2 worm cellular contexts compared by ENCODE assay signal in genomic region chrIV:8927093-8927492, ce11.
TF ChIP-seq lines count a peak whose summit lies in the region.

No protein-coding gene starts in this region.

TF ChIP-seq in whole organism, L4 larva, 104 proteins besides CTCF, POLR2A, EP300 and RAD21 (continued from another document):
- TF ChIP-seq tag-97 (GFP tag; IDR thresholded peaks at IDR 0.05; lab: Robert Waterston, UW) (no peak), rbr-2 (tag; optimal IDR thresholded peaks at IDR 0.05; lab: Kevin White, UChicago) (peak; percentile 82), ceh-44 (GFP tag; IDR thresholded peaks at IDR 0.05; lab: Robert Waterston, UW) (peak; percentile 94), lsy-2 (tag; optimal IDR thresholded peaks at IDR 0.05; lab: Kevin White, UChicago) (no peak), F44E2.7 (GFP tag; IDR thresholded peaks at IDR 0.05; lab: Robert Waterston, UW) (peak; percentile 95), F26F4.8 (GFP tag; conservative IDR thresholded peaks at IDR 0.05; lab: Robert Waterston, UW) (peak; percentile 96), set-16 (GFP tag; IDR thresholded peaks at IDR 0.05; lab: Robert Waterston, UW) (peak; percentile 80; the same call in 1 of the 2 replicates), pha-4 (GFP tag; IDR thresholded peaks at IDR 0.05; lab: Robert Waterston, UW) (peak; percentile 96), pha-4 (tag; optimal IDR thresholded peaks at IDR 0.05; lab: Kevin White, UChicago) (no peak), nhr-42 (GFP tag; IDR thresholded peaks at IDR 0.05; lab: Robert Waterston, UW) (peak; percentile 77; the same call in 1 of the 2 replicates), nhr-10 (tag; optimal IDR thresholded peaks at IDR 0.05; lab: Kevin White, UChicago) (no peak), jun-1 (tag; optimal IDR thresholded peaks at IDR 0.05; lab: Kevin White, UChicago) (peak; percentile 41), lim-7 (GFP tag; IDR thresholded peaks at IDR 0.05; lab: Robert Waterston, UW) (peak; percentile 98), daf-16 (GFP tag; optimal IDR thresholded peaks at IDR 0.05; lab: Kevin White, UChicago) (peak; percentile 85 to 93), daf-16 (tag; optimal IDR thresholded peaks at IDR 0.05; lab: Kevin White, UChicago) (peak; percentile 75), ceh-28 (tag; optimal IDR thresholded peaks at IDR 0.05; lab: Kevin White, UChicago) (peak; percentile 42), nhr-28 (tag; optimal IDR thresholded peaks at IDR 0.05; lab: Kevin White, UChicago) (peak; percentile 26), nhr-11 (tag; optimal IDR thresholded peaks at IDR 0.05; lab: Kevin White, UChicago) (peak; percentile 16), saeg-2 (GFP tag; IDR thresholded peaks at IDR 0.05; lab: Robert Waterston, UW) (peak; percentile 81), Y5F2A.4 (GFP tag; optimal IDR thresholded peaks at IDR 0.05; lab: Kevin White, UChicago) (peak; percentile 83), Y105C5A.15 (GFP tag; IDR thresholded peaks at IDR 0.05; lab: Robert Waterston, UW) (0 out of 2 replicates have a peak, but pooled peaks have one; percentile 41), snpc-4 (tag; optimal IDR thresholded peaks at IDR 0.05; lab: Kevin White, UChicago) (no peak), madf-5 (GFP tag; IDR thresholded peaks at IDR 0.05; lab: Robert Waterston, UW) (peak; percentile 76 to 82), zfp-2 (tag; optimal IDR thresholded peaks at IDR 0.05; lab: Kevin White, UChicago) (peak; percentile 64), aha-1 (tag; lab: Kevin White, UChicago) (peak; percentile 93), lin-29 (GFP tag; IDR thresholded peaks at IDR 0.05; lab: Robert Waterston, UW) (peak; percentile 73; the same call in 1 of the 2 replicates), lin-39 (tag; optimal IDR thresholded peaks at IDR 0.05; lab: Kevin White, UChicago) (no peak), vab-7 (GFP tag; IDR thresholded peaks at IDR 0.05; lab: Robert Waterston, UW) (peak; percentile 91; the same call in 1 of the 2 replicates), lin-15B (tag; optimal IDR thresholded peaks at IDR 0.05; lab: Kevin White, UChicago) (no peak), ceh-20 (GFP tag; IDR thresholded peaks at IDR 0.05; lab: Robert Waterston, UW) (peak; percentile 84), daf-8 (GFP tag; IDR thresholded peaks at IDR 0.05; lab: Robert Waterston, UW) (peak; percentile 89; the same call in 1 of the 2 replicates), fos-1 (tag; optimal IDR thresholded peaks at IDR 0.05; lab: Kevin White, UChicago) (no peak), snpc-1.2 (GFP tag; IDR thresholded peaks at IDR 0.05; lab: Robert Waterston, UW) (peak; percentile 88), nhr-237 (tag; optimal IDR thresholded peaks at IDR 0.05; lab: Kevin White, UChicago) (no peak), ztf-7 (tag; optimal IDR thresholded peaks at IDR 0.05; lab: Kevin White, UChicago) (peak; percentile 89), mep-1 (tag; optimal IDR thresholded peaks at IDR 0.05; lab: Kevin White, UChicago) (peak; percentile 87), nhr-102 (tag; optimal IDR thresholded peaks at IDR 0.05; lab: Kevin White, UChicago) (peak; percentile 87), T26A8.4 (GFP tag; IDR thresholded peaks at IDR 0.05; lab: Robert Waterston, UW) (peak; percentile 91), spr-1 (tag; optimal IDR thresholded peaks at IDR 0.05; lab: Kevin White, UChicago) (peak; percentile 80), dmd-9 (GFP tag; IDR thresholded peaks at IDR 0.05; lab: Robert Waterston, UW) (peak; percentile 66), fkh-10 (GFP tag; optimal IDR thresholded peaks at IDR 0.05; lab: Kevin White, UChicago) (no peak), attf-4 (tag; optimal IDR thresholded peaks at IDR 0.05; lab: Kevin White, UChicago) (no peak), dmd-6 (GFP tag; IDR thresholded peaks at IDR 0.05; lab: Robert Waterston, UW) (peak; percentile 69), hif-1 (tag; optimal IDR thresholded peaks at IDR 0.05; lab: Kevin White, UChicago) (peak; percentile 45 to 61), ZK546.5 (tag; optimal IDR thresholded peaks at IDR 0.05; lab: Kevin White, UChicago) (no peak), ces-1 (GFP tag; optimal IDR thresholded peaks at IDR 0.05; lab: Kevin White, UChicago) (no peak), php-3 (GFP tag; IDR thresholded peaks at IDR 0.05; lab: Robert Waterston, UW) (peak; percentile 88), nhr-111 (GFP tag; optimal IDR thresholded peaks at IDR 0.05; lab: Kevin White, UChicago) (peak; percentile 92), F10B5.3 (tag; optimal IDR thresholded peaks at IDR 0.05; lab: Kevin White, UChicago) (peak; percentile 56), daf-19 (GFP tag; conservative IDR thresholded peaks at IDR 0.05; lab: Robert Waterston, UW) (0 out of 2 replicates have a peak, but pooled peaks have one; percentile 9)

TF ChIP-seq in whole organism, late embryonic, 69 proteins besides CTCF, POLR2A, EP300 and RAD21 (continued from another document):
- TF ChIP-seq ets-4 (tag; optimal IDR thresholded peaks at IDR 0.05; lab: Kevin White, UChicago) (peak; percentile 78), syd-9 (tag; optimal IDR thresholded peaks at IDR 0.05; lab: Kevin White, UChicago) (peak; percentile 91), che-1 (tag; optimal IDR thresholded peaks at IDR 0.05; lab: Kevin White, UChicago) (peak; percentile 96), hlh-15 (tag; optimal IDR thresholded peaks at IDR 0.05; lab: Kevin White, UChicago) (peak; percentile 88), hlh-6 (tag; optimal IDR thresholded peaks at IDR 0.05; lab: Kevin White, UChicago) (peak; percentile 99), sox-2 (GFP tag; IDR thresholded peaks at IDR 0.05; lab: Robert Waterston, UW) (peak; percentile 87; the same call in 1 of the 2 replicates)
